Worm (Caenorhabditis elegans): Measurements from ENCODE around the gene B0001.5.
"Not testable (repeated sequence)": the region's sequence is repeated elsewhere in the genome, so short reads cannot be mapped to it uniquely, and the experiment has no call there.

DNA sequence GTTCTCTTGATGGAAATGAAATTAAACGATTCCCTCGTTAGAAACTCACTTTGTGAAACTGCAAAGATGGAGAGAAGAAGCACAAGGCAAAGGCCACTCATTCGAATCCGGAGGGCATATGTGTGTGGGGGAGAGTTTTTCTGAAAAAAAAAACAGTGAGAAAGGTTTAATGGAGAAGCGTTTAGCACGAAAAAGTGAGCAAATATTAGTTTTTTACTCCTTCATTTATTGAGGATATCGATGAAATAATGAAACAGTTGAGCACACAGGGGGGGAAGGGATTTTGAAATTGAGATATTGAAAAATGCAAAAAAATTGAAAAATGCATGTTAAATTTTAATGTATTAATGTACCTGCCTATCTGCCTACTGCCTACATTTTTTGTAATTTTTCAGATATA, 35.1 kb upstream of the B0001.5 start, which contains the start of gene nlr-1:
- not testable (repeated sequence) for TF ChIP-seq lin-11 (tag; optimal IDR thresholded peaks at IDR 0.05); F13H6.1 (tag; optimal IDR thresholded peaks at IDR 0.05); unc-86 (tag; optimal IDR thresholded peaks at IDR 0.05); ama-1 (optimal IDR thresholded peaks at IDR 0.05); gmeb-2 (tag; optimal IDR thresholded peaks at IDR 0.05); ceh-31 (tag; optimal IDR thresholded peaks at IDR 0.05); rnt-1 (tag; optimal IDR thresholded peaks at IDR 0.05); hlh-30 (tag; optimal IDR thresholded peaks at IDR 0.05; ENCODE audit: insufficient read depth); nhr-11 (tag; optimal IDR thresholded peaks at IDR 0.05); pha-4 (tag; optimal IDR thresholded peaks at IDR 0.05)
